Fruit fly (Drosophila melanogaster) S2 (cell line): ENCODE results near the gene CG43198.

ENCODE experiments used
- CG8478 ChIP-seq: fragments of >200 bp; optimal IDR thresholded peaks from 2 replicates; lab custom pipeline; 2018
- CTCF ChIP-seq, 2 experiments: fragments of >200 bp; optimal IDR thresholded peaks; 2 replicates each; lab custom pipeline; 2018

CG43198 gene

dm6 chrX:7413569-7413968 is 39.6 kb downstream of the CG43198 start, which contains the start of gene CG42705:
CG42705 (plus strand) TSS chrX:7413869.
- no peak for TF ChIP-seq CG8478 (lab: Kevin White, UChicago)
- no peak for TF ChIP-seq CTCF (optimal IDR thresholded peaks at IDR 0.05; lab: Kevin White, UChicago)

dm6 chrX:7412368-7412767 is 40.8 kb downstream of the CG43198 start, which contains the start of gene CG42704:
CG42704 (plus strand) TSS chrX:7412668.
- TF ChIP-seq CTCF (optimal IDR thresholded peaks at IDR 0.05; lab: Kevin White, UChicago) (no peak), CG8478 (lab: Kevin White, UChicago) (no peak)

dm6 chrX:7411806-7412205 is 41.3 kb downstream of the CG43198 start, which contains the start of gene CG42246:
CG42246 (minus strand) TSS chrX:7411906.
- TF ChIP-seq CTCF (optimal IDR thresholded peaks at IDR 0.05; lab: Kevin White, UChicago) (no peak), CG8478 (lab: Kevin White, UChicago) (no peak)

dm6 chrX:7406908-7407307 is 46.2 kb downstream of the CG43198 start, which contains the start of gene CG32727:
CG32727 (plus strand) TSS chrX:7407208.
- TF ChIP-seq CTCF (optimal IDR thresholded peaks at IDR 0.05; lab: Kevin White, UChicago) (no peak), CG8478 (lab: Kevin White, UChicago) (no peak)

dm6 chrX:7405697-7406096 is 47.4 kb downstream of the CG43198 start, which contains the start of gene CG1677:
CG1677 (minus strand) TSS chrX:7405797.
- TF ChIP-seq CTCF (optimal IDR thresholded peaks at IDR 0.05; lab: Kevin White, UChicago) (no peak), CG8478 (lab: Kevin White, UChicago) (no peak)

- TF ChIP-seq CG8478 (lab: Kevin White, UChicago) (no peak), CTCF (optimal IDR thresholded peaks at IDR 0.05; lab: Kevin White, UChicago) (no peak)
These were observed 50.1 kb downstream of the CG43198 start, which contains the start of gene CG15035 for dm6 chrX:7403074-7403473. CG15035 (minus strand) TSS chrX:7403174.
